Worm (Caenorhabditis elegans) whole organism, dauer: Measurements from ENCODE around the gene clec-118.
"Not testable (repeated sequence)": the region's sequence is repeated elsewhere in the genome, so short reads cannot be mapped to it uniquely, and the experiment has no call there.

Experiments used
- unc-62 ChIP-seq: sonication (generic microtip); optimal IDR thresholded peaks from 2 replicates; lab custom pipeline; 2017; ENCODE audit warnings: missing biosample characterization, missing genetic modification reagents, missing genetic modification characterization

The clec-118 gene

DNA sequence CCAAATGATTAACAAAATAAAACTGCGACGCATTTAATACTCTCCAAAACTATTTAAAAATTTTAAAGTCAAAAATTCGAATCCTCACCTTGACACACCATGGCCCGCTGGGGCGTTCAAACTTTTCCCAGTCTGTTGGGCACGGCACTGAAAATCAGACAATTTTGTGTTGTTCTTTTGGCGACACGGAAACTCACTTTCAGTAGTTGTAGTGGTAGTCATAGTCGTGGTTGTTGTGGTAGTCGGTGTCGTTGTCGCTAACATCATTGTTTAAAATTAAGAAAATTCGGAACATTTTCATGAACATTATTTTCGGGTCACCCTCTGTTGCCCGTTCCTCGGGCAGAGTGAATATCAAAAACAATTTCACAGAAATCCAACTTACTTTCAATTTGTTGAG lies at the start of gene clec-118:
TSS of gene clec-118 (minus strand) at position 101 of the 400 bp plus-strand sequence.
- TF ChIP-seq unc-62, result not testable (repeated sequence)

DNA sequence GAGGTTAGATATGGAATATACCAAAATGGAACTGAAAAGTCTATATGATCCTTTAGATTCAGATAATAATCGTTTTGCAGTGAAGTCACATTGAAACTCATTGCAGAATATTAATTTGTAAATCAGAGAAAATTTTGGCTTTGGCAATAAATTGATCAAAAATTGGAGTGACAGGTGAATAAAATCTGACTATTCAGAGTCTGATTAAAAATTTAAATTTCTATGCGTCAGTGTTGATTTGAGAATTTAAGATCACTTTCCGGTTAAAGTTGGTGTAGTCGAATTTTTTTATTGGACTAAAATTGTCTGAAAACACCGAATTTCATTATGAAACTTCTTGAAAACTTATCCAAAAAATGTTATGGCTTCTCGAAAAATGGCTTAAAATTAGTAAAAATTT lies 49.4 kb upstream of the clec-118 start, which contains the start of gene sri-45:
TSS of gene sri-45 (minus strand) at position 101 of the 400 bp plus-strand sequence.
- no peak for TF ChIP-seq unc-62

DNA sequence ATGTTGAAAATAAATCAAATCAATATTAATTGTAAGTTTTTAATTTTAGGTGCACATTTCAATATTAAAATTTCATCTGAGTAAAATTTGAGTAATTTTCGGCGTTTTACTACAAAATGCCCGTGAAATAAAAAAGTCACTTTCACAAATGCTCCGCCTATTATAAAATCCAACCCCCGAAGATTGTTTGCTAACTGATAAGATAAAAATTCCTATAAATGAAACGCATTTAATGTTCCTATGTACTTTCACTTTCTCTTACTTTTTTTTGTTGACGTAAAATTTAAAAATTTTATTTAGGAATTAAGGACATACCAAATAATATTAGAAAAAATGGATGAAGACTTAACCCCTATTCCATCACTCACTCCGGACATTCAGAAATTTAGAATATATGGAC lies 46.1 kb upstream of the clec-118 start, which contains the start of gene sdz-24:
TSS of gene sdz-24 (plus strand) at position 301 of the 400 bp plus-strand sequence.
- TF ChIP-seq unc-62, result no peak

DNA sequence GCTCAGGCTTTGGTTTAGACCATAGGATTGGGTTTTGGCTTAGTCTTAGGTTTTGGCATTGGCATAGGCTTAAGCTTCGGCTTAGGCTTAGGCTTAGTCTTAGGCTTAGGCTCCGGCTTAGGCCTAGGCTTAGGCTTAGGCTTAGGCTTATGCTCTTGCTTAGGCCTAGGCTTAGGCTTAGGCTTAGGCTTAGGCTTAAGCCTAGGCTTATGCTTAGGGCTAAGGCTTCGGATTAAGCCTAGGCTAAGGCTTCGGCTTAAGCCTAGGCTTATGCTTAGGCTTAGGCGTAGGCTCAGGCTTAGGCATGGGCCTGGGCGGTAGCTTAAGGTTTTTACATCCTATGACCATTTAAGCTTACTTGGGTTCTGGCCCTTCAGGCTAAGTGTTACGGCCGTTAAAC lies 39.1 kb upstream of the clec-118 start:
- TF ChIP-seq unc-62, result no peak

DNA sequence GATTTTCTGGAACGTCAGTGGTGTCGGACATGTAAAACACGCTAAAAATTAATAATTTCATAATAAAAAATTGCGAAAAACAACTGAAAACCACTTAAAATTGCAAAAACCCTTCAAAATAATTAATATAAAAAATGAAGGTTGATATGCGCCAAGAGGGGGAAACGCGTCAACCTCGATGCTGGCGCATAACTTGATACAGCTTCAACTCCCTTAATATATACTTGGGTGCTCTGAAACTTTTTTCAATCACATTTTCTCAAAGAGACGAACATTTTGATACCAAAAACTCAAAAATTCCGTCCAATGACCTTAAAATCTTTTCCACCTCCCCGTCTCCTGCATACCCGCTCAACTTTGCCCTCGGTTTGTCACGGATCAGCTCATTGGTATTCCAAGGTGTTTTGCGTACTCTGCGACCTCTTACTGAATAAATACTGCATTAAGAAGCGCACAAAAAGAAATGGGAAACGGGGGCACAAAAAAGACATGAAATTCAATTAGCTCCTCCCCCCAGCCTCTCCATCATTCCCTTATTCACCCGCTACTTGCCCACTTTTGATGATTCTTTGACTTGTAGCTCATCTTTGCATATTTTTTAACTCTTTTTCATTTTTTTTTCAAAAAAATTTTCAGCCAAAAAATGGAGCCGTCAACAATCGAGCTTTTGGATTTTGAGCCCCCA lies 38.2 kb upstream of the clec-118 start, which contains the start of the genes K07E8.7 and frpr-14:
TSS of gene K07E8.7 (minus strand) at position 47 of the 685 bp plus-strand sequence.
TSS of gene frpr-14 (plus strand) at position 635 of the 685 bp plus-strand sequence.
- no peak for TF ChIP-seq unc-62

DNA sequence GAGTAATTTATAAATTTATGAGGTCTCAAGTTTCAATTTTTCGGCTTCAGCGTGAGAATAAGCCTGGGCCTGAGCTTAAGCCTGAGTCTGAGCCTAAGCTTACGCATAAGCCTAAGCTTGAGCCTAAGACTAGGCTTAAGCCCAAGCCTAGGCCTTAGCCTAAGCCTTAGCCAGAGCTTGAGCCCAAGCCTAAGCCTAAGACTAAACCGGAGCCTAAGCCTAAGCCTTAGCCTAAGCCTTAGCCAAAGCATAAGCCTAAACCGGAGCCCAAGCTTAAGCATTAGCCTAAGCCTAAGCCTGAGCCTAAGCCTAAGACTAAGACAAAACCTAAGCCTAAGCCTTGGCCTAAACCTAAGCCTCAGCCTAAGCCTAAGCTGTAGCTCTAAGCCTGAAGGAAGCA lies 31.5 kb upstream of the clec-118 start:
- no peak for TF ChIP-seq unc-62

DNA sequence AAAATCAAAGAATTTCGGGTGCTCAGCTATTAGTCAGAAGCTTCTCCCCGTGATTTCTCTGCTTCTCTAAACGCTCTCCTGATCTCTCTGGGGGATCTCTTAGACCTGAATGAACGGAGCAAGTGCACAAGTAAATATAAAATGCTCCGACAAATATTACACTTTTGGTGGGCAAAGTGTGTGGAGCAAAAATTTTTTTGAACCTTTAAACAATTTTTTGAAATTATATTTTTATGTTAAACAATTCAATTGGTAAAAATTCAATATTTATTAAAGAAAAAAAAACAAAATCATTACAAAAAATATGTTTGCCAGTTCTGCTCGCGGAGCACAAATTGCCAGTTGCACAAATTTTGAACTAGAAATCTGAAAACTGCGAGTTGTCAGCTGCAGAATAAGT lies 27.2 kb upstream of the clec-118 start, which contains the start of gene K07E8.6:
TSS of gene K07E8.6 (minus strand) at position 101 of the 400 bp plus-strand sequence.
- TF ChIP-seq unc-62, result no peak

DNA sequence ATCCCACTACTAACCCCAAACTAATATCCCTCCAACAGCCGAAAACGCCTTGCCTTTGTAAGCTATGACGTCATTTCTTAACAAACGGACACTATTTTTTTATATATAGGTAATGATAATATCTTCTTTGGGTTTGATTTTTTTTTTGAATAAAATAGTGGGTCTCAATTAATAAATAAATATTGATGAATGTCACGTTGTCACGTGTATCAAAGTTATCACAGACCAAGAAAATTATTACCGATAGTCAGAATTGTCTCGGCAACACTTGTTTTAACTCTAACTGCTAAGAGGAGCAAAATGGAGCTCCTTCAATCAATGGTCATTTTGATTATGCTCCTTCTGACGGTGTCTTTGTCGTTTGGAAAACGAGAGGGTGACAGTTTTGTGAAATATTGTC lies 21.7 kb upstream of the clec-118 start, which contains the start of gene T04B8.1:
TSS of gene T04B8.1 (plus strand) at position 301 of the 400 bp plus-strand sequence.
- TF ChIP-seq unc-62, result no peak

DNA sequence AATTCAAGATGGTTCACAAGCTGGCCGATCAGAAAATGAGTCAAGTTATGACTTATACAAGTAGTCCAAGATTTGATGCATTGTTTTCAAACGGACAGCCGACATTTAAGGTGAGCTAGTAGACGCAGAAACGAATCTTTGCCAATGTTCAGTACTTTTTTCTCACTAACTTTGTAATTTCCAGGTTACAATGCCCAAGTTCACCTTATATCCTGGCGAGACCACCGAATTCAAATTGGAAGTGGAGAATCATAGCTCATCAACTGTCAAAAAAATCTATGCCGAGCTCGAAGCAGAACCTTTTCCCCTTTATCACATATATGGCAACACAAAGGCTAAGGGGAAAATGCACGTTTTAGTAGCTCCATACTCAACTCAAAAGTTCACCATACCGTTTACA lies 15.7 kb upstream of the clec-118 start:
- TF ChIP-seq unc-62, result no peak

DNA sequence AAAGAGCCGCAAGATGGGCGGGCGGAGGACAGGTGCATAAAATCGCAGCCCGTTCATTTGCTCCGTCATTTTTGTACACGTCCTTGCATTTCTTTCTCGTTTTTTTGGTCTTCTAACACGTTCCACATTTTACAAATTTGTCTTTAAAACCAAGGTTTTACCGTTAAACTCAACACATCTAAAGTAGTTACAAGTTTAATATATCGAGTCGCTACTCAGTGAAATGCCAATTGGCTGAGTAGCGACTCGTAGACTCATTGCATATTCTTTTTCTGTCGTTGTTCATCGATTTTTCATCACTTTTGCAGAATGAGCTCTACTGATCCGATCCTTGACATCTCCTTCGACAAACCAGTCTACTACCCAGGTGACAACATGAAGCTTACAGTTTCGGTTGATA lies 14.9 kb upstream of the clec-118 start, which contains the start of gene arrd-1:
TSS of gene arrd-1 (plus strand) at position 301 of the 400 bp plus-strand sequence.
- no peak for TF ChIP-seq unc-62

DNA sequence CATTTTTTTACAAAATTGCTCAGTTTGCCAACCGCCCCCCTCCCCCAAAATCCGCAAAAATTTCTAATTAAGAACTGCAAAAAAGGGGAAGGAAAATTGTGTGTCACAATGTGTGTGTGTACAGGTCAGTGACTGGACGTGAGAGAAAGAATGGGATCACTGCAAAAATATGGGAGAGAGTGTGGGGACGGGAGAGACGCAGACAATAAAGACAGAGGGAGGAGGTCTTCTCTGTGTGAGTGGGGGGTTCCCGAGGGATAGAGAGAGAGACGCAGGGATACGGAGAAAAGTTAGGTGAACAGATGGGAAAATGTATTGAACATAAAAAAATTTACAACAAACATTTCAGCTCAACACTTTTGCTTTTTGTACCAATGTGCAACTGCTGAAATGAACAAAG lies 13.7 kb upstream of the clec-118 start:
- TF ChIP-seq unc-62, result no peak

DNA sequence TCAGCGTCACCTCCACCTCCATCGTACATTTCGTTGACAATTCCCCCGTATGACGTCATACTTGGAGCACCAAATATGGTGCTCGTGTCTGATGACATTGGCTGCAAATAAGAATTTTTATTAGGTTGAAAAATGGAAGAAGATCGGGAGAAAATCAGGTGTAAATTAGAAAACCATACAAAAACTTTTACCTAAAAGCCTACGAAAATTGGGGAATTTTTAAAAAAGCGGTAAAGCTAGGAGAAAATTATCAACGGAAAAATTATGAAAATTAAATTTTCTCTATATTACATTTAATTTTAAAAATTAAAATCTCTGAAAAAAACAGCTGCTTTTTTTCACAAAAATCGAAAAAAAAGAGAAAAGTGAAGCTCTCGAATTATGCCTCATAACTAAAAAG lies 12.2 kb upstream of the clec-118 start, which contains the start of gene T04B8.5:
TSS of gene T04B8.5 (minus strand) at position 101 of the 400 bp plus-strand sequence.
- TF ChIP-seq unc-62, result no peak

DNA sequence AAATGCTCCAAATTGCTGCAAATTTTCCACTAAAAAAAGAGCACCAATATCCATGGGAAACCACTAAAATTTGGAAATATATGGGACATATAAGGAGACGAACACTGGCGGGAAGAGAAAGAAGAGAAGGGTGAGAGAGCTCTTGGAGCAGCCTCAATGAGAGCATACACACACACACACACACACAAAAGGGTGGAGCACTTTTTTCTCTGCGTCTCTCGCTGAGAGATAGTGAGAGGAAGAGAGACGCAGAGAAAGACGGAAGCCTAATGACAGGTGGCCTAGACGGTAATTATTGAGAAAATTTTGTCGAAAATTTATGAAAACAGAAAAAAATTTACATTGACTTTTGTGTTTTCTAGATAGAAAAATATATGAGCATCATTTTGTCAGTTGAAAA lies 10.2 kb upstream of the clec-118 start:
- TF ChIP-seq unc-62, result no peak

DNA sequence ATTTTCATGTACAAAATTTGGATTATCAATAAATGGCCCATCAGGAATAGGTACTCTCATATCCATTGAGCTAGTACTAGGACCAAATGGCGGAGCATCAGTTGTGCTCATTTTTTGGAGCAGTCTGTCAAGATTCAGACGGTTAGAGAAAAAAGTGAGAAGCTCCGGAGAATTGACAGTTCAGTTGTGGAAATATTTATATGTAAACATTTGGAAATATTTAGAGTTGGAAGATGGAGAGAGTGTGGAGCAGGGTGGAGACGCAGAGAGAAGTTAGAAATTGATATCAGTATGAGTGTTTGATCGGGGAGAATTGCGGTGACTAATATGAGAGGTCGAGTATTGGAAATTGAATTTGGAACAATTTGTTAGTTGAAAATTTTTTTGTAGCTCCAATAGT lies 8.9 kb upstream of the clec-118 start:
- TF ChIP-seq unc-62, result no peak

DNA sequence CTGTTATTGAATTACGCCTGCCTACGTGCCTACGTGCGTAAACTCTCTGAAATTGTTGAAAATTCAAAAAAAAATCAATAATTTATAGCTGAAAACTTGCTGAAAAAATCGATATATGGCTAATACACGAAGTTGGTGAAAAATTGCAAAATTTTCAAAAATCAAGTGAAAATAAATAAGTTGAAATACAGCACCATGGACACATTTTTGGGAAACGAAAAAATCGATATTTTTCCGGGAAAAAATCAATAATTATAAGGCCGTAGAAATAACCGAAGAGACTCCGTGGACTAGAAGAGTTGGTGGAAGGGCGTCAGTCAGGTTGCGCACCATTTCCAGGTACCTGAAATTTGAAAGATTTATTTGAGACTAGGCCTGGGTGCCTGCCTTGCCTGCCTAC lies 2.4 kb upstream of the clec-118 start:
- no peak for TF ChIP-seq unc-62

DNA sequence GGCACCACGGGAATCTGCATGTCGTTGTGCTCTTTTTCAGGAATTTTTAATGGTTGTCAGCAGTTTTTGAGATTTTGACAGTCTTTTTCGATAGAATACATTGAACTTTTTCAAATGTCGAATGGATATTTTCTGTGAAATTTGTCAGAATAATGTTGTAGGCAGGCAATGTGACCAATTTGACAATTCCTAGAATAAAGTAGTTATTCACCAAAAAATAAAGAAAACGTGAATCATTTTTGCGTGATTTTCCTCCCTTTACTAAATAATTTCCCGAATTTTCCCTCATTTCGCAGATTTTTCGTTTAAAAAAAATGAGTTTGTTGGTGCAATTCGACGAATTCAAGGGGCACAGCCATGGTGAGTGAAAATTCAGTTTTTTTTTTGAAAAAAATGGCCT lies 3.5 kb downstream of the clec-118 start, which contains the start of gene W04H10.1:
TSS of gene W04H10.1 (plus strand) at position 301 of the 400 bp plus-strand sequence.
- no peak for TF ChIP-seq unc-62

DNA sequence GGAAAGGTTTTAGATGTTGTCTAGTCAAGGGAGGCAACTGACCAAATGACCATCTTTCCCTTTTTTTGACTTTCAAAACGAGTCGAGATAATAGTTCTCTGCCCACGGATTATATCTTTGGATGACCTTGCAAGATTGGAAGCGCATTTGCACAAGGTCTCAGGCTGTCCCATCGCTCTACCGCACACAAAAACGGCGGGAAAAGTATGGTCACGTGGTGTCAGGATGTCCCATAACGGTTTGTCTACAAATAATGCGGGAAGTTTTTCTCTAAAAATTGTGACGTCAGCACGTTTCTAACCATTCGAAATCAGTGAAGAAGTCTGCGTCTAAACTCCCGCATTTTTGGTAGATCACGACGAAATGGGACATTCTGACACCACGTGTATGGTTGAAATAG lies 3.9 kb downstream of the clec-118 start, which contains the start of gene W04H10.6:
TSS of gene W04H10.6 (minus strand) at position 101 of the 400 bp plus-strand sequence.
- no peak for TF ChIP-seq unc-62

DNA sequence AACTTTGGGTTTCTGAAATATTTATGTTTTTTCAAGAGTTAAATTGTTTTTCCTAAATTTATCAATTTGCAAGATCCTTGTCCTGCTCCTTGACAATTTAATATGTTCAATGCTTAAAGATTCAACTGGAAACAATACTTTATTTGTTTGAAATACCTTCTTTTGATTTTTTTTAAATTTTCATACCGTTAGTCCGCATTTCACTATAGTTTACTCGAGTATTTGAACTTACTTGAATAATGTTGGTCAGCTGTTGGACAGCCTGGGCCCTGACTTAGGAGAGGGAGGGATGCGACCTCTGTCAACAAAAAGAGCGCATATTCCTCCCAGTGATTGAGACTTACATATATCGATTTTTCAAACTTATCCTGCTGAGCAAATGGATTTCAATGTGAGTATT lies 6.2 kb downstream of the clec-118 start, which contains the start of gene W04H10.5:
TSS of gene W04H10.5 (plus strand) at position 301 of the 400 bp plus-strand sequence.
- no peak for TF ChIP-seq unc-62
